In genomic region chrX:4616865-4617669, dm6 we compare ENCODE assay signal across 1 fruit fly cellular context.
TF ChIP-seq lines count a peak whose summit lies in the region.

Gene peb, plus strand, starts transcription at chrX:4617564.

TF ChIP-seq in whole organism, embryonic, 481 proteins besides CTCF, POLR2A, EP300 and RAD21 (continued from another document and continues in another):
- TF ChIP-seq CG7786 (GFP tag; optimal IDR thresholded peaks at IDR 0.05; lab: Kevin White, UChicago) (peak; percentile 5), pfk (GFP tag; optimal IDR thresholded peaks at IDR 0.05; lab: Kevin White, UChicago) (no peak), Lpt (GFP tag; optimal IDR thresholded peaks at IDR 0.05; lab: Kevin White, UChicago) (no peak), CG13123 (GFP tag; optimal IDR thresholded peaks at IDR 0.05; lab: Kevin White, UChicago) (no peak), CG18599 (GFP tag; optimal IDR thresholded peaks at IDR 0.05; lab: Kevin White, UChicago) (peak; percentile 7), CG4617 (GFP tag; optimal IDR thresholded peaks at IDR 0.05; lab: Kevin White, UChicago; ENCODE audit: borderline replicate concordance) (no peak), Rfx (GFP tag; IDR thresholded peaks at IDR 0.05; lab: Robert Waterston, UW) (peak; percentile 21; the same call in 1 of the 2 replicates), hb (GFP tag; IDR thresholded peaks at IDR 0.05; lab: Robert Waterston, UW; ENCODE audit: partially characterized antibody) (no peak), CHES-1-like (GFP tag; optimal IDR thresholded peaks at IDR 0.05; lab: Kevin White, UChicago) (no peak), org-1 (GFP tag; optimal IDR thresholded peaks at IDR 0.05; lab: Kevin White, UChicago) (peak; percentile 37), GATAe (GFP tag; conservative IDR thresholded peaks at IDR 0.05; lab: Robert Waterston, UW) (no peak), Mes4 (GFP tag; optimal IDR thresholded peaks at IDR 0.05; lab: Kevin White, UChicago) (peak; percentile 45), CG1792 (GFP tag; optimal IDR thresholded peaks at IDR 0.05; lab: Kevin White, UChicago) (no peak), pan (optimal IDR thresholded peaks at IDR 0.05; lab: Kevin White, UChicago) (no peak), pan (GFP tag; optimal IDR thresholded peaks at IDR 0.05 in 1 of 2, IDR thresholded peaks at IDR 0.05 in 1 of 2) (no peak), NfI (GFP tag; optimal IDR thresholded peaks at IDR 0.05; lab: Kevin White, UChicago) (no peak), tin (GFP tag; optimal IDR thresholded peaks at IDR 0.05; lab: Kevin White, UChicago) (peak; percentile 52), E2f2 (GFP tag; IDR thresholded peaks at IDR 0.05; lab: Robert Waterston, UW) (no peak), MESR4 (GFP tag; optimal IDR thresholded peaks at IDR 0.05; lab: Kevin White, UChicago) (no peak), ab (GFP tag; optimal IDR thresholded peaks at IDR 0.05; lab: Kevin White, UChicago) (no peak), CG17328 (GFP tag; IDR thresholded peaks at IDR 0.05; lab: Robert Waterston, UW) (0 out of 2 replicates have a peak, but pooled peaks have one; percentile 20), CG11456 (GFP tag; IDR thresholded peaks at IDR 0.05; lab: Robert Waterston, UW) (no peak), CG17802 (tag; optimal IDR thresholded peaks at IDR 0.05; lab: Kevin White, UChicago) (no peak), br (optimal IDR thresholded peaks at IDR 0.05; lab: Kevin White, UChicago) (no peak), CG17568 (GFP tag; optimal IDR thresholded peaks at IDR 0.05; lab: Kevin White, UChicago) (no peak), kni (GFP tag; optimal IDR thresholded peaks at IDR 0.05; lab: Kevin White, UChicago) (no peak), Opbp (GFP tag; IDR thresholded peaks at IDR 0.05; lab: Robert Waterston, UW; ENCODE audit: partially characterized antibody) (0 out of 3 replicates have a peak, but pooled peaks have one; percentile 29), Eip74EF (GFP tag; optimal IDR thresholded peaks at IDR 0.05; lab: Kevin White, UChicago) (peak in 1 of 2 experiments; percentile 60), CG15601 (tag; optimal IDR thresholded peaks at IDR 0.05; lab: Kevin White, UChicago) (no peak), CG4707 (GFP tag; optimal IDR thresholded peaks at IDR 0.05; lab: Kevin White, UChicago) (no peak), CG34422 (GFP tag; IDR thresholded peaks at IDR 0.05; lab: Robert Waterston, UW) (peak; percentile 30; the same call in 1 of the 3 replicates), CG15269 (tag; optimal IDR thresholded peaks at IDR 0.05; lab: Kevin White, UChicago) (no peak), bigmax (GFP tag; optimal IDR thresholded peaks at IDR 0.05; lab: Kevin White, UChicago) (no peak), CG32767 (GFP tag; IDR thresholded peaks at IDR 0.05; lab: Robert Waterston, UW) (peak; percentile 12; the same call in 1 of the 2 replicates), ase (GFP tag; IDR thresholded peaks at IDR 0.05; lab: Robert Waterston, UW) (no peak), ac (GFP tag; optimal IDR thresholded peaks at IDR 0.05; lab: Kevin White, UChicago) (peak; percentile 33), caup (GFP tag; optimal IDR thresholded peaks at IDR 0.05; lab: Kevin White, UChicago; ENCODE audit: severe bottlenecking) (no peak), CrebB (tag; optimal IDR thresholded peaks at IDR 0.05; lab: Kevin White, UChicago) (no peak), CG18476 (GFP tag; optimal IDR thresholded peaks at IDR 0.05; lab: Kevin White, UChicago) (no peak), dimm (GFP tag; IDR thresholded peaks at IDR 0.05; lab: Robert Waterston, UW) (no peak), Pdp1 (GFP tag; optimal IDR thresholded peaks at IDR 0.05; lab: Kevin White, UChicago) (peak; percentile 65 to 73), pzg (GFP tag; optimal IDR thresholded peaks at IDR 0.05; lab: Kevin White, UChicago) (no peak), CG3065 (GFP tag; optimal IDR thresholded peaks at IDR 0.05; lab: Kevin White, UChicago) (no peak), HLHmδ (GFP tag; optimal IDR thresholded peaks at IDR 0.05; lab: Kevin White, UChicago) (no peak), phol (tag; optimal IDR thresholded peaks at IDR 0.05; lab: Kevin White, UChicago) (peak; percentile 74), zfh1 (GFP tag; IDR thresholded peaks at IDR 0.05; lab: Robert Waterston, UW) (peak; percentile 67), ssp (GFP tag; IDR thresholded peaks at IDR 0.05; lab: Robert Waterston, UW) (peak; percentile 44), cad (GFP tag; optimal IDR thresholded peaks at IDR 0.05; lab: Kevin White, UChicago) (no peak), Side (GFP tag; optimal IDR thresholded peaks at IDR 0.05; lab: Kevin White, UChicago) (peak; percentile 61), TFAM (GFP tag; optimal IDR thresholded peaks at IDR 0.05; lab: Kevin White, UChicago) (no peak), BtbVII (GFP tag; optimal IDR thresholded peaks at IDR 0.05; lab: Kevin White, UChicago) (no peak), CG17612 (GFP tag; IDR thresholded peaks at IDR 0.05; lab: Robert Waterston, UW) (no peak), emc (GFP tag; optimal IDR thresholded peaks at IDR 0.05; lab: Kevin White, UChicago) (no peak), zfh2 (GFP tag; optimal IDR thresholded peaks at IDR 0.05; lab: Kevin White, UChicago) (no peak), nau (GFP tag; optimal IDR thresholded peaks at IDR 0.05; lab: Kevin White, UChicago) (no peak), ATbp (GFP tag; optimal IDR thresholded peaks at IDR 0.05; lab: Kevin White, UChicago) (no peak), slbo (GFP tag; IDR thresholded peaks at IDR 0.05; lab: Robert Waterston, UW) (no peak), Ravus (GFP tag; IDR thresholded peaks at IDR 0.05; lab: Robert Waterston, UW) (no peak), CG32532 (GFP tag; IDR thresholded peaks at IDR 0.05; lab: Robert Waterston, UW) (no peak), salm (tag; optimal IDR thresholded peaks at IDR 0.05; lab: Kevin White, UChicago) (no peak), CG17186 (GFP tag; optimal IDR thresholded peaks at IDR 0.05; lab: Kevin White, UChicago) (no peak), CG14441 (GFP tag; IDR thresholded peaks at IDR 0.05; lab: Robert Waterston, UW) (no peak), Dip2 (GFP tag; IDR thresholded peaks at IDR 0.05; lab: Robert Waterston, UW) (no peak), Hr3 (GFP tag; optimal IDR thresholded peaks at IDR 0.05; lab: Kevin White, UChicago) (peak; percentile 38), H2.0 (GFP tag; IDR thresholded peaks at IDR 0.05; lab: Robert Waterston, UW) (no peak), nerfin-2 (GFP tag; IDR thresholded peaks at IDR 0.05; lab: Robert Waterston, UW; ENCODE audit: partially characterized antibody) (no peak), peb (GFP tag; IDR thresholded peaks at IDR 0.05; lab: Robert Waterston, UW) (peak; percentile 71), CG7987 (GFP tag; optimal IDR thresholded peaks at IDR 0.05; lab: Kevin White, UChicago) (no peak), dpn (GFP tag; optimal IDR thresholded peaks at IDR 0.05; lab: Kevin White, UChicago) (peak; percentile 34 to 56), sim (GFP tag; IDR thresholded peaks at IDR 0.05; lab: Robert Waterston, UW) (no peak), MTF-1 (GFP tag; optimal IDR thresholded peaks at IDR 0.05; lab: Kevin White, UChicago; ENCODE audit: borderline replicate concordance) (no peak), bab2 (GFP tag; optimal IDR thresholded peaks at IDR 0.05; lab: Kevin White, UChicago) (peak; percentile 74), abd-A (tag; optimal IDR thresholded peaks at IDR 0.05; lab: Kevin White, UChicago) (no peak), CG11560 (tag; IDR thresholded peaks at IDR 0.05; lab: Robert Waterston, UW) (no peak), wek (GFP tag; optimal IDR thresholded peaks at IDR 0.05; lab: Kevin White, UChicago) (no peak), CG31441 (GFP tag; IDR thresholded peaks at IDR 0.05; lab: Robert Waterston, UW) (peak; percentile 45; the same call in 1 of the 2 replicates), CG30431 (GFP tag; optimal IDR thresholded peaks at IDR 0.05; lab: Kevin White, UChicago) (peak; percentile 50), YL-1 (GFP tag; optimal IDR thresholded peaks at IDR 0.05; lab: Kevin White, UChicago) (no peak), az2 (GFP tag; optimal IDR thresholded peaks at IDR 0.05; lab: Kevin White, UChicago) (peak; percentile 66), CG8089 (GFP tag; optimal IDR thresholded peaks at IDR 0.05; lab: Kevin White, UChicago) (peak; percentile 18), CG2678 (tag; optimal IDR thresholded peaks at IDR 0.05; lab: Kevin White, UChicago) (peak; percentile 47), B-H1 (GFP tag; IDR thresholded peaks at IDR 0.05; lab: Robert Waterston, UW) (peak; percentile 34; the same call in 2 of the 3 replicates), Gug (GFP tag; IDR thresholded peaks at IDR 0.05; lab: Robert Waterston, UW) (no peak), CG18619 (GFP tag; optimal IDR thresholded peaks at IDR 0.05; lab: Kevin White, UChicago) (no peak), corto (GFP tag; optimal IDR thresholded peaks at IDR 0.05; lab: Kevin White, UChicago) (no peak), vnd (GFP tag; IDR thresholded peaks at IDR 0.05; lab: Robert Waterston, UW; ENCODE audit: partially characterized antibody) (no peak), CG11093 (GFP tag; IDR thresholded peaks at IDR 0.05; lab: Robert Waterston, UW) (peak; percentile 49; the same call in 1 of the 3 replicates), sc (optimal IDR thresholded peaks at IDR 0.05; lab: Kevin White, UChicago) (no peak), sc (GFP tag; optimal IDR thresholded peaks at IDR 0.05; lab: Kevin White, UChicago) (peak; percentile 34), CG4854 (GFP tag; optimal IDR thresholded peaks at IDR 0.05; lab: Kevin White, UChicago) (no peak), cas (GFP tag; IDR thresholded peaks at IDR 0.05; lab: Robert Waterston, UW) (no peak), CG2120 (GFP tag; optimal IDR thresholded peaks at IDR 0.05; lab: Kevin White, UChicago) (no peak), cwo (GFP tag; optimal IDR thresholded peaks at IDR 0.05; lab: Kevin White, UChicago) (no peak), HmgZ (tag; optimal IDR thresholded peaks at IDR 0.05; lab: Kevin White, UChicago) (no peak), zen2 (GFP tag; IDR thresholded peaks at IDR 0.05; lab: Robert Waterston, UW; ENCODE audit: partially characterized antibody) (peak; percentile 71; the same call in 2 of the 3 replicates), z (GFP tag; IDR thresholded peaks at IDR 0.05; lab: Robert Waterston, UW) (no peak), kay (GFP tag; optimal IDR thresholded peaks at IDR 0.05; lab: Kevin White, UChicago) (peak; percentile 50), lilli (GFP tag; optimal IDR thresholded peaks at IDR 0.05; lab: Kevin White, UChicago) (peak; percentile 3), sqz (GFP tag; optimal IDR thresholded peaks at IDR 0.05; lab: Kevin White, UChicago) (peak; percentile 95), CG2199 (GFP tag; IDR thresholded peaks at IDR 0.05; lab: Robert Waterston, UW) (0 out of 3 replicates have a peak, but pooled peaks have one; percentile 44), prd (optimal IDR thresholded peaks at IDR 0.05; lab: Kevin White, UChicago) (no peak), prd (GFP tag; IDR thresholded peaks at IDR 0.05; lab: Robert Waterston, UW) (peak; percentile 81), Atf6 (GFP tag; IDR thresholded peaks at IDR 0.05; lab: Robert Waterston, UW) (peak; percentile 15; the same call in 1 of the 2 replicates), D19B (GFP tag; optimal IDR thresholded peaks at IDR 0.05; lab: Kevin White, UChicago) (no peak), C15 (GFP tag; IDR thresholded peaks at IDR 0.05; lab: Robert Waterston, UW) (no peak), CG18764 (GFP tag; optimal IDR thresholded peaks at IDR 0.05; lab: Kevin White, UChicago) (no peak), dysf (GFP tag; IDR thresholded peaks at IDR 0.05; lab: Robert Waterston, UW) (peak; percentile 41; the same call in 2 of the 3 replicates), CG10543 (GFP tag; optimal IDR thresholded peaks at IDR 0.05; lab: Kevin White, UChicago) (no peak), D (optimal IDR thresholded peaks at IDR 0.05; lab: Kevin White, UChicago) (no peak), D (GFP tag; optimal IDR thresholded peaks at IDR 0.05; lab: Kevin White, UChicago) (peak; percentile 67), vfl (GFP tag; optimal IDR thresholded peaks at IDR 0.05; lab: Kevin White, UChicago) (no peak), seq (GFP tag; IDR thresholded peaks at IDR 0.05; lab: Robert Waterston, UW) (peak; percentile 7; the same call in 1 of the 2 replicates), Ptx1 (GFP tag; IDR thresholded peaks at IDR 0.05; lab: Robert Waterston, UW) (peak; percentile 61), CG4404 (GFP tag; IDR thresholded peaks at IDR 0.05; lab: Robert Waterston, UW) (peak; percentile 84), CG4424 (GFP tag; optimal IDR thresholded peaks at IDR 0.05; lab: Kevin White, UChicago) (peak; percentile 67), vvl (GFP tag; IDR thresholded peaks at IDR 0.05; lab: Robert Waterston, UW) (no peak; the same call in 1 of the 2 replicates), slou (GFP tag; optimal IDR thresholded peaks at IDR 0.05; lab: Kevin White, UChicago) (no peak), sd (tag; optimal IDR thresholded peaks at IDR 0.05; lab: Kevin White, UChicago) (no peak), ewg (GFP tag; optimal IDR thresholded peaks at IDR 0.05; lab: Kevin White, UChicago) (no peak), NFAT (GFP tag; IDR thresholded peaks at IDR 0.05; lab: Robert Waterston, UW) (no peak), wdn (GFP tag; IDR thresholded peaks at IDR 0.05; lab: Robert Waterston, UW) (no peak), fd64A (GFP tag; optimal IDR thresholded peaks at IDR 0.05; lab: Kevin White, UChicago) (no peak), CG8944 (GFP tag; optimal IDR thresholded peaks at IDR 0.05; lab: Kevin White, UChicago) (peak; percentile 24), pros (GFP tag; optimal IDR thresholded peaks at IDR 0.05; lab: Kevin White, UChicago) (peak; percentile 92), jumu (GFP tag; optimal IDR thresholded peaks at IDR 0.05; lab: Kevin White, UChicago) (peak; percentile 56), crc (GFP tag; optimal IDR thresholded peaks at IDR 0.05; lab: Kevin White, UChicago) (no peak), CG1529 (GFP tag; optimal IDR thresholded peaks at IDR 0.05; lab: Kevin White, UChicago) (peak; percentile 23), lov (optimal IDR thresholded peaks at IDR 0.05; lab: Kevin White, UChicago) (no peak), lov (GFP tag; IDR thresholded peaks at IDR 0.05; lab: Robert Waterston, UW) (no peak), repo (GFP tag; optimal IDR thresholded peaks at IDR 0.05; lab: Kevin White, UChicago) (no peak), hkb (optimal IDR thresholded peaks at IDR 0.05; lab: Kevin White, UChicago) (no peak), hkb (GFP tag; IDR thresholded peaks at IDR 0.05; lab: Robert Waterston, UW) (0 out of 2 replicates have a peak, but pooled peaks have one; percentile 12), CG11695 (GFP tag; IDR thresholded peaks at IDR 0.05; lab: Robert Waterston, UW) (0 out of 3 replicates have a peak, but pooled peaks have one; percentile 36), Fer2 (tag; optimal IDR thresholded peaks at IDR 0.05; lab: Kevin White, UChicago) (no peak)
